Worm (Caenorhabditis elegans): ENCODE measurements around the gene rom-1.

Gene rom-1

DNA sequence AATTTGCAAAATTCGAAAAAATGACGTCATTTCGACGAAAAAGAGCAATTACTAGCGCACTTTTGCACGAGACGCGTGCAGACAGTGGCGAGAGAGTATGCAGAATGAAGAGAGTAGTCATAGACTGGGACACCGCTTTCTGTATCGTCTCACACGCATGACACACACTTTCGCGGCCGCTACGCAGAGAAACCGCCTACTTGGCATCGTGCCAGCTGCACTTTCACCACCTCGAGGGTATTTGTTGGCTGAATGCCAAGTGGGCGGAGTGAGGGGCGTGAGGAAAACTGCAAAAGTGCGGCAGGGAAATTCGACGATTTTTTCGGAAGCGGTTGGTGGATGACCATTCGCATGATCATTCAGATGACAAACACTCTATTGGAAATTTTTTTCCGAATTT is 7.3 kb upstream of the rom-1 start (continued):
- no peak for TF ChIP-seq ceh-9 (tag; optimal IDR thresholded peaks at IDR 0.05)
- TF ChIP-seq nhr-77 (tag; optimal IDR thresholded peaks at IDR 0.05): peak; percentile 93
- peak in 2 of 3 experiments; percentile 25 to 95 for TF ChIP-seq elt-3 (tag; optimal IDR thresholded peaks at IDR 0.05)
- peak; percentile 97 for TF ChIP-seq hmg-11 (tag; optimal IDR thresholded peaks at IDR 0.05)
- no peak for TF ChIP-seq nhr-28 (tag; optimal IDR thresholded peaks at IDR 0.05)
- peak; percentile 82 for TF ChIP-seq ama-1 (optimal IDR thresholded peaks at IDR 0.05)
- TF ChIP-seq lin-15B (tag; optimal IDR thresholded peaks at IDR 0.05): peak; percentile 96

DNA sequence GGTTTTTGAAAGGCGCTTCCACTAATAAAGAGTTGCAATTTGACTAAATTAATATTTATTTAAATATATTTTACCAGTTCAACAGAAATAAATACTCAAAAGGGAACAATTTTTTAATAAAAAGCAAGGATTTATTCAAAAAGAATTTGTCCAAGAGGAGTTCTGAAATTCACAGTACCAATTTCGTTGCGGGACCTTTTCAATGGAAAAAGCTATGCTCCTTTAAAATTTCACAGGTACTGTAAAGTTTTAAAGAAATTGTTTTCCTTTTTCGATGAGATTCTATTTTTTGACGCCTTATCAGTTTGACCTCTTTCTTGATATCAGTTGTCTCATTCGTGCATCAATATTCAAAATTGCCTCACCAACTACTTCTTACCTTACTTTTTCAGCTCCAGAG is 6.7 kb upstream of the rom-1 start, which contains the start of gene tag-340:
Gene tag-340 (plus strand): TSS at position 249 of the 400 bp plus-strand sequence.
- TF ChIP-seq nhr-25 (tag; optimal IDR thresholded peaks at IDR 0.05) (no peak), fos-1 (tag; optimal IDR thresholded peaks at IDR 0.05) (no peak), sea-2 (GFP tag; optimal IDR thresholded peaks at IDR 0.05) (no peak)

DNA sequence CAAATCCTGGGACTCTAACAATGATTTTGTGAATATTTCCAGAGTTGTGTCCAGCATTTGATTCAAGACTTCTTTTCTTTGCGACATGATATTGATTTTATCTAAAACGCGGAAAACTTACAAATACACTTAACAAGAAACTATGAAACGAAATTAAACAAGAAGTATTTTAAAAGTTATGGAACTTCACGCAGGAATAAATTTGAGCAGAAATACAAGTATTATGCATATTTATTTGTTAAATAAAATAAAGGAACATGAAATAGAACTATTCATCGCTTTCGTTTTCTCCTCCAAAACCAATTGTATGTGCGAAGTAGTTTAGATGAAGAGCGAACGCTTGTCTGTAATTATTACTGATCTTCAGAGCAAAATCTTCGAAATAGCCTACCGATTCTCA is 3.2 kb upstream of the rom-1 start, which contains the start of gene kbp-2:
Gene kbp-2 (minus strand): TSS at position 101 of the 400 bp plus-strand sequence.
- no peak for TF ChIP-seq ceh-28 (tag; optimal IDR thresholded peaks at IDR 0.05)
- no peak for TF ChIP-seq eor-1 (tag; optimal IDR thresholded peaks at IDR 0.05)
- no peak for TF ChIP-seq nhr-67 (tag; optimal IDR thresholded peaks at IDR 0.05)
- no peak for TF ChIP-seq nhr-77 (tag; optimal IDR thresholded peaks at IDR 0.05)
- no peak for TF ChIP-seq pqm-1 (tag; optimal IDR thresholded peaks at IDR 0.05)
- no peak for TF ChIP-seq snpc-4 (tag; optimal IDR thresholded peaks at IDR 0.05)
- no peak for TF ChIP-seq nhr-43 (tag; optimal IDR thresholded peaks at IDR 0.05; ENCODE audit: poor library complexity, severe bottlenecking)
- TF ChIP-seq elt-1 (tag; optimal IDR thresholded peaks at IDR 0.05): no peak
- no peak for TF ChIP-seq egl-27 (tag; optimal IDR thresholded peaks at IDR 0.05)
- no peak for TF ChIP-seq nhr-237 (tag; optimal IDR thresholded peaks at IDR 0.05)
- no peak for TF ChIP-seq ceh-16 (tag; optimal IDR thresholded peaks at IDR 0.05)

- TF ChIP-seq nfya-1 (tag; optimal IDR thresholded peaks at IDR 0.05; ENCODE audit: insufficient read depth): peak; percentile 52
- no peak for TF ChIP-seq nhr-76 (tag; optimal IDR thresholded peaks at IDR 0.05)
- peak; percentile 14 for TF ChIP-seq pha-4 (tag; optimal IDR thresholded peaks at IDR 0.05)
- TF ChIP-seq lin-15B (tag; optimal IDR thresholded peaks at IDR 0.05): peak; percentile 42
- no peak for TF ChIP-seq hmg-11 (tag; optimal IDR thresholded peaks at IDR 0.05)
These were observed 1.6 kb upstream of the rom-1 start, which contains the start of gene F26F4.8 for ce11 chrIII:4905405-4905804. TSS of gene F26F4.8 (minus strand) at chrIII:4905473.

DNA sequence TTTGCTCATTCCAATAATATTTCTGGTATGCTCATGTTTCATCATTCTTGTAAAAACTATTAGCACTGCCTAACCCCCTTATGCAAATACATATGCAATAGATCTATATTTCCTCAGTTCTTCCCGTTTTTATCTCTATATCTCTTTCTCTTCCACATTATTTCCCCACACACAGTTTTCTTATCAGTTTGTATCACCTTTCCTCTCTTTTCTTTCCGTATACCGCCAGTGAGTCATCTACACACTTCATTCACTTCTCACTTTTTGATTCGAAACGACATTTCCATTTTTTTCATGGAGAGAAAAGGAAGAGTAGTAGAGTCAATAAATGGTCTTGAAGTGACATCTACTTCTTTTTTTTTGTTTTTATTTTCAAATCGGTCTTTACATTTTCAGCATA is 631 bp upstream of the rom-1 start:
- TF ChIP-seq elt-3 (tag; optimal IDR thresholded peaks at IDR 0.05): peak in 1 of 3 experiments; percentile 40
- peak; percentile 24 for TF ChIP-seq pha-4 (tag; optimal IDR thresholded peaks at IDR 0.05)
- peak; percentile 64 for TF ChIP-seq elt-2 (tag; optimal IDR thresholded peaks at IDR 0.05)
- peak; percentile 2 for TF ChIP-seq pqm-1 (tag; optimal IDR thresholded peaks at IDR 0.05)
- peak; percentile 26 for TF ChIP-seq snpc-4 (tag; optimal IDR thresholded peaks at IDR 0.05)
- no peak for TF ChIP-seq nfya-1 (tag; optimal IDR thresholded peaks at IDR 0.05; ENCODE audit: insufficient read depth)
- TF ChIP-seq eor-1 (tag; optimal IDR thresholded peaks at IDR 0.05): no peak
- peak; percentile 44 for TF ChIP-seq jun-1 (tag; optimal IDR thresholded peaks at IDR 0.05)

DNA sequence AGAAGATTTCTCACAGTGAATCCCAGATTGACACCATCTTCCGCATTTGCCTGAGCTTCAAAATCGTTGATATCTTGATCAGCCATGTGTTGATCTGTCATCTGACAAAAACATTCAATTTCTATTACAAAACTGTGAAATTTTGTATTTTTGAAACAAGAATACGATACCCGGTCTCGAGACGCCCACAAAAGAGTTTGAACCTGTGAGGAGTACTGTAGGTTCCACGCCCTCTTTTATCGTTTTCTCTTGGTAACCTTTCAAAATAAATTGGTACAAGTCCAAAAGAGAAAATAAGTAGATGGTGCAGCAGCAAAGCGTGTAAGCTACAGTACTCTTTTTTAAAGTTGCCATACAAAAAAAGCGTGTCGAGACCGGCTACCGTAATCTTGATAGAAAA is 2.9 kb downstream of the rom-1 start, which contains the start of gene F26F4.12:
Gene F26F4.12 (minus strand): TSS at position 101 of the 400 bp plus-strand sequence.
- TF ChIP-seq tbx-2 (tag; optimal IDR thresholded peaks at IDR 0.05): no peak
- no peak for TF ChIP-seq nhr-28 (tag; optimal IDR thresholded peaks at IDR 0.05)
- no peak for TF ChIP-seq nhr-43 (tag; optimal IDR thresholded peaks at IDR 0.05; ENCODE audit: poor library complexity, severe bottlenecking)
- no peak for TF ChIP-seq ztf-11 (tag; optimal IDR thresholded peaks at IDR 0.05)
- TF ChIP-seq lin-15B (tag; optimal IDR thresholded peaks at IDR 0.05): no peak
- no peak for TF ChIP-seq ceh-28 (tag; optimal IDR thresholded peaks at IDR 0.05)
- no peak for TF ChIP-seq ama-1 (optimal IDR thresholded peaks at IDR 0.05)
- TF ChIP-seq snpc-4 (tag; optimal IDR thresholded peaks at IDR 0.05): no peak
- TF ChIP-seq ztf-4 (tag; optimal IDR thresholded peaks at IDR 0.05): no peak
- no peak for TF ChIP-seq elt-3 (tag; optimal IDR thresholded peaks at IDR 0.05)
- TF ChIP-seq skn-1 (tag; optimal IDR thresholded peaks at IDR 0.05): no peak
- no peak for TF ChIP-seq nhr-76 (tag; optimal IDR thresholded peaks at IDR 0.05)
- TF ChIP-seq pqm-1 (tag; optimal IDR thresholded peaks at IDR 0.05): no peak
- no peak for TF ChIP-seq nhr-11 (tag; optimal IDR thresholded peaks at IDR 0.05)

All from whole organism, L3 larva.